Fruit fly (Drosophila melanogaster): ENCODE data around the gene CG12236.

Gene CG12236

dm6 chrX:5918499-5919126 lies 10.7 kb downstream of the CG12236 start (continued):
- TF ChIP-seq Dad (GFP tag; optimal IDR thresholded peaks at IDR 0.05), result peak; percentile 99
- TF ChIP-seq pho (GFP tag; optimal IDR thresholded peaks at IDR 0.05), result peak; percentile 99
- peak; percentile 97 for TF ChIP-seq CG31224 (GFP tag; IDR thresholded peaks at IDR 0.05)
- peak; percentile 98 for TF ChIP-seq CG3281 (GFP tag; optimal IDR thresholded peaks at IDR 0.05)
- peak; percentile 99 for TF ChIP-seq oc (tag; optimal IDR thresholded peaks at IDR 0.05)
- peak; percentile 95 for TF ChIP-seq YL-1 (GFP tag; optimal IDR thresholded peaks at IDR 0.05)
- TF ChIP-seq CG10979 (tag; optimal IDR thresholded peaks at IDR 0.05), result peak; percentile 98
- TF ChIP-seq CG4282 (GFP tag; optimal IDR thresholded peaks at IDR 0.05), result peak; percentile 96
- peak; percentile 98 for TF ChIP-seq CG6272 (GFP tag; IDR thresholded peaks at IDR 0.05)
- peak; percentile 98 for TF ChIP-seq slp2 (GFP tag; optimal IDR thresholded peaks at IDR 0.05)
- peak; percentile 45 for TF ChIP-seq pzg (GFP tag; optimal IDR thresholded peaks at IDR 0.05)
- TF ChIP-seq CG31441 (GFP tag; IDR thresholded peaks at IDR 0.05), result peak; percentile 97
- peak; percentile 99 for TF ChIP-seq sqz (GFP tag; optimal IDR thresholded peaks at IDR 0.05)
- peak; percentile 72; the same call in 2 of the 3 replicates for TF ChIP-seq hb (GFP tag; IDR thresholded peaks at IDR 0.05; ENCODE audit: partially characterized antibody)
- TF ChIP-seq tup (GFP tag; optimal IDR thresholded peaks at IDR 0.05), result peak; percentile 98
- TF ChIP-seq D19B (GFP tag; optimal IDR thresholded peaks at IDR 0.05), result peak; percentile 95
- peak; percentile 98 for TF ChIP-seq Ravus (GFP tag; IDR thresholded peaks at IDR 0.05)
- peak; percentile 98 for TF ChIP-seq CG10543 (GFP tag; optimal IDR thresholded peaks at IDR 0.05)
- TF ChIP-seq Optix (GFP tag; IDR thresholded peaks at IDR 0.05), result peak; percentile 99
- TF ChIP-seq CG1233 (GFP tag; optimal IDR thresholded peaks at IDR 0.05), result peak; percentile 98
- peak; percentile 91 for TF ChIP-seq CG17186 (GFP tag; optimal IDR thresholded peaks at IDR 0.05)
- TF ChIP-seq Fer1 (GFP tag; optimal IDR thresholded peaks at IDR 0.05), result peak; percentile 99
- TF ChIP-seq Nf-YC (tag; optimal IDR thresholded peaks at IDR 0.05), result peak; percentile 90
- peak; percentile 99 for TF ChIP-seq CG13424 (tag; optimal IDR thresholded peaks at IDR 0.05)
- peak; percentile 85 for TF ChIP-seq grn (GFP tag; optimal IDR thresholded peaks at IDR 0.05)
- peak; percentile 99 for TF ChIP-seq CG34422 (GFP tag; IDR thresholded peaks at IDR 0.05)
- TF ChIP-seq CG15514 (GFP tag; optimal IDR thresholded peaks at IDR 0.05), result peak; percentile 95
- TF ChIP-seq sens (GFP tag), result peak; percentile 100
- TF ChIP-seq nau (GFP tag; optimal IDR thresholded peaks at IDR 0.05), result peak; percentile 99
- TF ChIP-seq Nf-YA (GFP tag; IDR thresholded peaks at IDR 0.05), result peak; percentile 98
- peak; percentile 99 for TF ChIP-seq CHES-1-like (GFP tag; optimal IDR thresholded peaks at IDR 0.05)
- peak; percentile 100 for TF ChIP-seq Aef1 (GFP tag; IDR thresholded peaks at IDR 0.05)
- peak; percentile 98 for TF ChIP-seq Asciz (GFP tag; optimal IDR thresholded peaks at IDR 0.05)
- TF ChIP-seq CG8089 (GFP tag; optimal IDR thresholded peaks at IDR 0.05), result peak; percentile 98
- peak; percentile 98 for TF ChIP-seq slou (GFP tag; optimal IDR thresholded peaks at IDR 0.05)
- no peak for TF ChIP-seq sna (GFP tag; IDR thresholded peaks at IDR 0.05; ENCODE audit: partially characterized antibody)
- peak; percentile 100 for TF ChIP-seq CG10366 (GFP tag; IDR thresholded peaks at IDR 0.05)
- peak; percentile 97 for TF ChIP-seq CG13123 (GFP tag; optimal IDR thresholded peaks at IDR 0.05)
- peak; percentile 97 for TF ChIP-seq CG9876 (GFP tag; optimal IDR thresholded peaks at IDR 0.05)
- peak; percentile 97 for TF ChIP-seq Max (GFP tag; optimal IDR thresholded peaks at IDR 0.05)
- peak; percentile 95 for TF ChIP-seq vfl (GFP tag; optimal IDR thresholded peaks at IDR 0.05)
- TF ChIP-seq CG16779 (GFP tag; IDR thresholded peaks at IDR 0.05), result peak; percentile 99
- peak; percentile 90 for TF ChIP-seq trem (tag; optimal IDR thresholded peaks at IDR 0.05)
- TF ChIP-seq CG9817 (tag; optimal IDR thresholded peaks at IDR 0.05), result peak; percentile 99
- TF ChIP-seq CG30431 (GFP tag; optimal IDR thresholded peaks at IDR 0.05), result peak; percentile 99
- TF ChIP-seq bowl (GFP tag; IDR thresholded peaks at IDR 0.05), result peak; percentile 98
- TF ChIP-seq slbo (GFP tag; IDR thresholded peaks at IDR 0.05), result peak; percentile 100
- peak; percentile 99 for TF ChIP-seq ara (GFP tag; IDR thresholded peaks at IDR 0.05)
- peak; percentile 98 for TF ChIP-seq CG1602 (GFP tag; optimal IDR thresholded peaks at IDR 0.05)
- peak; percentile 97 for TF ChIP-seq Mes4 (GFP tag; optimal IDR thresholded peaks at IDR 0.05)

All from whole organism, embryonic.